Worm (Caenorhabditis elegans) whole organism, mixed stage, embryonic: ENCODE measurements around the gene F57H12.6.

ENCODE experiments used
- M03D4.4 ChIP-seq: sonication (generic microtip); optimal IDR thresholded peaks from 2 replicates; lab custom pipeline; 2017; ENCODE audit warnings: mild to moderate bottlenecking, missing genetic modification characterization, missing compliant biosample characterization
- bed-3 ChIP-seq: fragments of 200-800 bp; sonication (Bioruptor generic); optimal IDR thresholded peaks from 3 replicates; lab custom pipeline; 2018; ENCODE audit warnings: mild to moderate bottlenecking, missing genetic modification characterization, moderate library complexity, missing compliant biosample characterization
- blmp-1 ChIP-seq: fragments of 150-350 bp; optimal IDR thresholded peaks from 2 replicates; lab custom pipeline; 2014; ENCODE audit warnings: missing biosample characterization, missing genetic modification characterization
- ceh-43 ChIP-seq: fragments of 200-800 bp; sonication (Bioruptor generic); optimal IDR thresholded peaks from 2 replicates; lab custom pipeline; 2018; ENCODE audit warnings: mild to moderate bottlenecking, missing genetic modification characterization, moderate library complexity, missing compliant biosample characterization
- ceh-83 ChIP-seq: fragments of 200-800 bp; sonication (Bioruptor generic); optimal IDR thresholded peaks from 2 replicates; lab custom pipeline; 2018; ENCODE audit warnings: mild to moderate bottlenecking, missing genetic modification characterization, missing compliant biosample characterization
- ces-1 ChIP-seq: fragments of 150-350 bp; optimal IDR thresholded peaks from 2 replicates; lab custom pipeline; 2014; ENCODE audit warnings: missing biosample characterization, missing genetic modification reagents, missing genetic modification characterization
- cnd-1 ChIP-seq: fragments of 200-800 bp; sonication (Bioruptor generic); optimal IDR thresholded peaks from 2 replicates; lab custom pipeline; 2018; ENCODE audit warnings: mild to moderate bottlenecking, missing genetic modification characterization, missing compliant biosample characterization
- drap-1 ChIP-seq: fragments of 200-800 bp; sonication (Bioruptor generic); optimal IDR thresholded peaks from 3 replicates; lab custom pipeline; 2018; ENCODE audit warnings: mild to moderate bottlenecking, missing genetic modification characterization, missing compliant biosample characterization
- elt-1 ChIP-seq: sonication (generic microtip); optimal IDR thresholded peaks from 2 replicates; lab custom pipeline; 2017; ENCODE audit warnings: missing genetic modification characterization, mild to moderate bottlenecking, missing compliant biosample characterization, antibody characterized with exemption, moderate library complexity, borderline replicate concordance; ENCODE audit not compliant: insufficient read depth
- flh-1 ChIP-seq: fragments of 200-800 bp; sonication (Bioruptor generic); optimal IDR thresholded peaks from 2 replicates; lab custom pipeline; 2018; ENCODE audit warnings: mild to moderate bottlenecking, missing genetic modification characterization, moderate library complexity, missing compliant biosample characterization
- ham-2 ChIP-seq: fragments of 200-800 bp; sonication (Bioruptor generic); optimal IDR thresholded peaks from 2 replicates; lab custom pipeline; 2018; ENCODE audit warnings: mild to moderate bottlenecking, missing genetic modification characterization, missing compliant biosample characterization
- lin-13 ChIP-seq: fragments of 150-350 bp; optimal IDR thresholded peaks from 2 replicates; lab custom pipeline; 2014; ENCODE audit warnings: missing biosample characterization, missing genetic modification characterization
- lin-32 ChIP-seq: fragments of 200-800 bp; sonication (Bioruptor generic); optimal IDR thresholded peaks from 2 replicates; lab custom pipeline; 2018; ENCODE audit warnings: mild to moderate bottlenecking, missing genetic modification characterization, missing compliant biosample characterization
- lsy-2 ChIP-seq: fragments of 150-350 bp; optimal IDR thresholded peaks from 2 replicates; lab custom pipeline; 2014; ENCODE audit warnings: missing biosample characterization, missing genetic modification characterization
- mab-5 ChIP-seq: fragments of 150-350 bp; optimal IDR thresholded peaks from 2 replicates; lab custom pipeline; 2014; ENCODE audit warnings: missing biosample characterization, missing genetic modification characterization
- mep-1 ChIP-seq: fragments of 150-350 bp; optimal IDR thresholded peaks from 2 replicates; lab custom pipeline; 2017; ENCODE audit warnings: missing biosample characterization, missing genetic modification reagents, missing genetic modification characterization, inconsistent platforms
- mls-2 ChIP-seq: sonication (generic microtip); optimal IDR thresholded peaks from 2 replicates; lab custom pipeline; 2016; ENCODE audit warnings: mild to moderate bottlenecking, missing genetic modification characterization, moderate library complexity, missing compliant biosample characterization
- nhr-12 ChIP-seq: fragments of 150-350 bp; optimal IDR thresholded peaks from 2 replicates; lab custom pipeline; 2014; ENCODE audit warnings: missing biosample characterization, missing genetic modification characterization
- nhr-28 ChIP-seq: fragments of 150-350 bp; optimal IDR thresholded peaks from 2 replicates; lab custom pipeline; 2014; ENCODE audit warnings: missing biosample characterization, missing genetic modification characterization
- nhr-76 ChIP-seq: sonication (generic microtip); optimal IDR thresholded peaks from 2 replicates; lab custom pipeline; 2017; ENCODE audit warnings: missing biosample characterization, missing genetic modification characterization
- pha-4 ChIP-seq: fragments of 150-350 bp; optimal IDR thresholded peaks from 2 replicates; lab custom pipeline; 2018; ENCODE audit warnings: missing biosample characterization, missing genetic modification reagents, missing genetic modification characterization
- sem-2 ChIP-seq: fragments of 200-800 bp; sonication (Bioruptor generic); optimal IDR thresholded peaks from 2 replicates; lab custom pipeline; 2018; ENCODE audit warnings: mild to moderate bottlenecking, missing genetic modification characterization, missing compliant biosample characterization
- sptf-1 ChIP-seq: sonication (generic microtip); optimal IDR thresholded peaks from 2 replicates; lab custom pipeline; 2017; ENCODE audit warnings: mild to moderate bottlenecking, missing genetic modification characterization, moderate library complexity, missing compliant biosample characterization
- tbx-8 ChIP-seq: fragments of 200-800 bp; sonication (Bioruptor generic); optimal IDR thresholded peaks from 2 replicates; lab custom pipeline; 2018; ENCODE audit warnings: mild to moderate bottlenecking, missing genetic modification characterization, moderate library complexity, missing compliant biosample characterization
- unc-120 ChIP-seq: sonication (generic microtip); optimal IDR thresholded peaks from 2 replicates; lab custom pipeline; 2017; ENCODE audit warnings: missing genetic modification characterization, missing compliant biosample characterization; ENCODE audit not compliant: poor library complexity, severe bottlenecking
- unc-62 ChIP-seq: fragments of 150-350 bp; optimal IDR thresholded peaks from 2 replicates; lab custom pipeline; 2014; ENCODE audit warnings: missing biosample characterization, missing genetic modification reagents, missing genetic modification characterization
- zip-8 ChIP-seq: fragments of 150-350 bp; optimal IDR thresholded peaks from 2 replicates; lab custom pipeline; 2014; ENCODE audit warnings: missing biosample characterization, missing genetic modification characterization
- ztf-11 ChIP-seq: fragments of 150-350 bp; optimal IDR thresholded peaks from 2 replicates; lab custom pipeline; 2014; ENCODE audit warnings: missing biosample characterization, missing genetic modification characterization

The F57H12.6 gene

DNA sequence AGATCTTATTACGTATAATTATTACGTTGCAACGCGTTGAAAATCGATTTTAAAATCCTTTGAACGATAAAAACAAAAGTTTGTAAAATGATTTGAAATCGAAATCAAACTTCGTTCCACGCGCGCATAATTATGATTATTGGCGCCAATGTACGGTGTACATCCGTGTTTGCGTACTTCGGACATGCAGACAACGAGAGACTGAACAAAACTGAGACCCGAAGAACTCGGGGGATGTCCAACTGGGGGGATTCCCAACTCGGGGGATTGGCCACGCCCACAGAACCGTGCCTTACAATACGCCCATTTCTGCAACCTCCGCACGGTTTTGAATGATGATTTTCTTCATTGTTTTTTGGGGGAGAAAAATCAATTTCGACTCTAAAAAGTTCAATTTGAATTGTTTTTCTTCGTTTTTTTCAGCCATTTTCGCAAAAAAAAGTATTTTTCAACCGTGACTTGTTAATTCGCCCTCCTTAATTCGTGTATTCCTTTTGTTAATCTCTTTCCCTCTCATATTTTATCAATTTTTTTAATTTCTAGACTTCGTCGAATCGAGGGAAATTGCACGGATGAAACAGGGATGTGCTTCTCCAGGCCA lies 29.1 kb downstream of the F57H12.6 start, which contains the start of gene F20D12.12:
Gene F20D12.12, plus strand, starts transcription at position 542 of the 601 bp plus-strand sequence.
- TF ChIP-seq unc-120 (tag; lab: Kevin White, UChicago) = peak; percentile 84
- TF ChIP-seq ces-1 (GFP tag; lab: Kevin White, UChicago) = peak; percentile 66
- peak; percentile 50 for TF ChIP-seq lin-13
- peak; percentile 61 for TF ChIP-seq sptf-1 (tag; lab: Kevin White, UChicago)
- TF ChIP-seq mls-2 = peak; percentile 23
- TF ChIP-seq mep-1 (tag; lab: Kevin White, UChicago) = peak; percentile 57
- peak; percentile 94 for TF ChIP-seq lsy-2 (tag; lab: Kevin White, UChicago)
- peak; percentile 4 for TF ChIP-seq drap-1 (GFP tag; lab: Kevin White, UChicago)
- peak; percentile 6 for TF ChIP-seq pha-4 (tag; lab: Kevin White, UChicago)
- TF ChIP-seq, all 35 proteins: peak for 9; not testable (repeated sequence) for 26

- TF ChIP-seq lin-13 = no peak
- TF ChIP-seq bed-3 (GFP tag; lab: Kevin White, UChicago) = no peak
- no peak for TF ChIP-seq tbx-8 (GFP tag; lab: Kevin White, UChicago)
- no peak for TF ChIP-seq cnd-1 (tag; lab: Kevin White, UChicago)
- TF ChIP-seq blmp-1 (tag; lab: Kevin White, UChicago) = no peak
Observed at ce11 chrIV:7946457-7946856, 29.7 kb downstream of the F57H12.6 start, which contains the start of gene czw-1. Gene czw-1 (minus strand): TSS chrIV:7946825.

- TF ChIP-seq lin-32 (no peak), flh-1 (GFP tag; lab: Kevin White, UChicago) (no peak)
- TF ChIP-seq, all 35 proteins: peak for 0
Observed at ce11 chrIV:7943272-7943671, 32.8 kb downstream of the F57H12.6 start.

- no peak for TF ChIP-seq ces-1 (GFP tag; lab: Kevin White, UChicago)
- no peak for TF ChIP-seq mab-5 (tag; lab: Kevin White, UChicago)
- TF ChIP-seq M03D4.4 (tag; lab: Kevin White, UChicago) = no peak
- TF ChIP-seq ceh-83 (GFP tag; lab: Kevin White, UChicago) = no peak
- TF ChIP-seq ztf-11 (tag; lab: Kevin White, UChicago) = no peak
- no peak for TF ChIP-seq elt-1 (tag; lab: Kevin White, UChicago)
- TF ChIP-seq nhr-12 = no peak
- TF ChIP-seq cnd-1 (tag; lab: Kevin White, UChicago) = no peak
Observed at ce11 chrIV:7940919-7941318, 35.2 kb downstream of the F57H12.6 start, which contains the start of gene exc-9. Gene exc-9 (minus strand): TSS chrIV:7941019.

DNA sequence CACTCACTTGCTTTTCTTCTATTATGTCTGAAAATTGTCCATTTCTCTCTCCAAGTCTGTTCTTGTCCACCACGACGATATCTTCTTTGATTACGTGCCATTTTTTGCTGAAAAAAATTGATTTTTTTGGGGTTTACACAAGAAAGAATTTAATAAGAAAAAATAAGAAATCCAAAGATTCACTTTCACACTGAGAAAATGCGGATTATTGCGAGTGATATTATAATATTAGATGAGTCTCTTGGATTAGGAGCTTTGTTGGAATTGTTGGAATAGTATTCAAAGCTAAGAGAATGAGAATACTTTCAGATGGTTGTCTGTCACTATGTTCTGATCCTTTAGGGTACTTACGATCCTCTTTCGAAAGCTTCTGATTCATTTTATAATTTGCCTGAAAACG lies 37.3 kb downstream of the F57H12.6 start, which contains the start of gene F20D12.7:
Gene F20D12.7, minus strand, starts transcription at position 101 of the 400 bp plus-strand sequence.
- no peak for TF ChIP-seq sptf-1 (tag; lab: Kevin White, UChicago)
- no peak for TF ChIP-seq tbx-8 (GFP tag; lab: Kevin White, UChicago)
- TF ChIP-seq ceh-83 (GFP tag; lab: Kevin White, UChicago) = no peak
- TF ChIP-seq nhr-12 = no peak
- TF ChIP-seq nhr-28 (tag; lab: Kevin White, UChicago) = no peak
- no peak for TF ChIP-seq zip-8 (tag; lab: Kevin White, UChicago)
- TF ChIP-seq ham-2 = no peak
- no peak for TF ChIP-seq cnd-1 (tag; lab: Kevin White, UChicago)
- TF ChIP-seq lin-13 = no peak
- TF ChIP-seq drap-1 (GFP tag; lab: Kevin White, UChicago) = no peak
- TF ChIP-seq ces-1 (GFP tag; lab: Kevin White, UChicago) = no peak
- no peak for TF ChIP-seq nhr-76 (tag; lab: Kevin White, UChicago)
- TF ChIP-seq ztf-11 (tag; lab: Kevin White, UChicago) = no peak
- no peak for TF ChIP-seq mep-1 (tag; lab: Kevin White, UChicago)
- TF ChIP-seq blmp-1 (tag; lab: Kevin White, UChicago) = no peak
- no peak for TF ChIP-seq ceh-43 (GFP tag; lab: Kevin White, UChicago)
- TF ChIP-seq elt-1 (tag; lab: Kevin White, UChicago) = no peak

DNA sequence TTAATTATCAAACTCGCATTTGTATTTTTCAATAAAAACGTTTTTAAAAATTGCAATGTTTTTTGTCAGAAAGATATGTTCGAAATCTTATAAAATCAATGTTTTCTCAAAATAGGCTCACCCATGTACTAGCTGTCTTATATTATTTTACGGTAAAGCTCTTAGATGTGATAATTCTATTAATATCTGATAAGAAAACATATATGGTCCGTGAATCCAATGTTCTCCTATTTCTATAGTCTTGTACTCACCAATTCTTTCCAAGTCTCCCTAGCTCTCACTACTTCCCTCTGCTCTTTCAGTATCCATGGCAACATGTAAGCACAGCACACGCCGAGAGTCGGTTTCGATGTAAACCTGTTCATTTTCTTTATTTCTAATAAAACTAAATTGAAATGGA lies 42.4 kb downstream of the F57H12.6 start, which contains the start of gene bbs-2:
Gene bbs-2, plus strand, starts transcription at position 301 of the 400 bp plus-strand sequence.
- TF ChIP-seq lin-32 = no peak
- no peak for TF ChIP-seq ztf-11 (tag; lab: Kevin White, UChicago)
- no peak for TF ChIP-seq ham-2
- TF ChIP-seq ceh-43 (GFP tag; lab: Kevin White, UChicago) = no peak
- no peak for TF ChIP-seq mep-1 (tag; lab: Kevin White, UChicago)
- TF ChIP-seq ces-1 (GFP tag; lab: Kevin White, UChicago) = no peak
- TF ChIP-seq unc-62 (GFP tag; lab: Kevin White, UChicago) = no peak
- no peak for TF ChIP-seq sem-2 (GFP tag; lab: Kevin White, UChicago)
- TF ChIP-seq, all 35 proteins: peak for 0
